Worm (Caenorhabditis elegans) whole organism, young adult: Measurements from ENCODE around the gene K07F5.8.

Source experiments
- F23B12.7 ChIP-seq: sonication (generic microtip); optimal IDR thresholded peaks from 2 replicates; lab custom pipeline; 2017; ENCODE audit warnings: missing genetic modification characterization, mild to moderate bottlenecking, missing compliant biosample characterization, antibody characterized with exemption, moderate library complexity; ENCODE audit not compliant: insufficient read depth
- F39B2.1 ChIP-seq: fragments of 200-800 bp; sonication (Bioruptor generic); IDR thresholded peaks from 2 replicates; pipeline ENCODE4 v1.3.6; 2022; ENCODE audit warnings: missing genetic modification reagents, missing genetic modification characterization, missing compliant biosample characterization
- F49E8.2 ChIP-seq: sonication (generic microtip); optimal IDR thresholded peaks from 3 replicates; lab custom pipeline; 2017; ENCODE audit warnings: missing genetic modification characterization, mild to moderate bottlenecking, missing compliant biosample characterization, antibody characterized with exemption, moderate library complexity; ENCODE audit not compliant: insufficient read depth
- K12H6.12 ChIP-seq: fragments of 200-800 bp; sonication (Bioruptor generic); optimal IDR thresholded peaks from 2 replicates; lab custom pipeline; 2018; ENCODE audit warnings: mild to moderate bottlenecking, missing genetic modification characterization, missing compliant biosample characterization
- Y53F4B.3 ChIP-seq: fragments of 200-800 bp; sonication (Bioruptor generic); IDR thresholded peaks from 2 replicates; pipeline ENCODE4 v1.3.6; 2022; ENCODE audit warnings: missing genetic modification reagents, missing genetic modification characterization, missing compliant biosample characterization
- chd-7 ChIP-seq: sonication (generic microtip); optimal IDR thresholded peaks from 2 replicates; lab custom pipeline; 2016; ENCODE audit warnings: mild to moderate bottlenecking, missing genetic modification characterization, moderate library complexity, missing compliant biosample characterization
- efl-1 ChIP-seq: fragments of 150-350 bp; optimal IDR thresholded peaks from 2 replicates; lab custom pipeline; 2014; ENCODE audit warnings: missing biosample characterization, missing genetic modification reagents, missing genetic modification characterization
- egl-18 ChIP-seq: fragments of 200-800 bp; sonication (Bioruptor generic); IDR thresholded peaks from 2 replicates; pipeline ENCODE4 v1.3.6; 2022; ENCODE audit warnings: missing genetic modification reagents, missing genetic modification characterization, missing compliant biosample characterization
- lin-35 ChIP-seq, 3 experiments: fragments of 150-350 bp in 2 of 3; sonication (generic microtip) in 1 of 3; optimal IDR thresholded peaks; 2 replicates each; lab custom pipeline; 2014 to 2018; ENCODE audit warnings: missing biosample characterization in 3 of 3, missing genetic modification characterization in 3 of 3, missing genetic modification reagents in 3 of 3
- lsy-27 ChIP-seq: sonication (generic microtip); optimal IDR thresholded peaks from 2 replicates; lab custom pipeline; 2017; ENCODE audit warnings: missing genetic modification characterization, mild to moderate bottlenecking, missing compliant biosample characterization, antibody characterized with exemption, missing genotype, borderline replicate concordance; ENCODE audit not compliant: insufficient read depth
- nhr-120 ChIP-seq: fragments of 200-800 bp; sonication (Bioruptor generic); IDR thresholded peaks from 2 replicates; pipeline ENCODE4 v1.3.6; 2022; ENCODE audit warnings: missing genetic modification characterization, missing compliant biosample characterization
- sea-2 ChIP-seq: fragments of 200-800 bp; sonication (Bioruptor generic); IDR thresholded peaks from 2 replicates; pipeline ENCODE4 v1.3.6; 2022; ENCODE audit warnings: missing genetic modification characterization, missing compliant biosample characterization
- unc-130 ChIP-seq: sonication (generic microtip); optimal IDR thresholded peaks from 2 replicates; lab custom pipeline; 2016; ENCODE audit warnings: missing genetic modification reagents, missing genetic modification characterization, missing compliant biosample characterization

DNA sequence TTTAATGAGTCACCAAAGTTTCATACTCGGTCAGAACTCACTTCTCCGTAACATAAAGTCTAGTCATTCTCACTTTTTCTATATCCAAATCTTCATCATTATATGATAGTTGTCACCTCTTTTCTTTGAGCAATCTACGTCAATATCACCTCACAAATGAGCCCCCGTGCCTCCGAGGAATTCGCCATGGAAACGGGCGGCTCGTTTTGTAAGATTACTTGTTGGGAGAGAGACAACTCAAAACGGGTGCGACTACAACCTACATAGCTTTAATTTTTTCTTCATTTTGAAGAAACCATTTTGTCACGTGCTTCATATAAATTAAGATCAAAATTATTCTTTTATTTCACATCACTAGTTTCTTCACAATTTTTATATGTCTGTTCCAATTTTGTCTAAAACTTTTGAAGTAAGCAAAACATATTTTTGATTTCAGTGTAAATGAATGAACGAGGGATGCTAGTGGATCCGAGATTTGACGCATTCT, 29.4 kb upstream of the K07F5.8 start, which contains the start of gene nhr-4:
- TF ChIP-seq sea-2 (GFP tag; lab: Robert Waterston, UW) (no peak), K12H6.12 (no peak), nhr-120 (no peak), lsy-27 (tag; lab: Kevin White, UChicago) (no peak), Y53F4B.3 (GFP tag; lab: Robert Waterston, UW) (no peak), chd-7 (tag; lab: Kevin White, UChicago) (no peak), F49E8.2 (tag; lab: Kevin White, UChicago) (no peak), lin-35 (GFP tag; optimal IDR thresholded peaks at IDR 0.05; lab: Kevin White, UChicago) (no peak), efl-1 (GFP tag; lab: Kevin White, UChicago) (no peak), F23B12.7 (tag; lab: Kevin White, UChicago) (no peak), egl-18 (GFP tag; lab: Robert Waterston, UW) (no peak), F39B2.1 (no peak), unc-130 (GFP tag; lab: Kevin White, UChicago) (no peak)
